Comparison of ENCODE assay signal across 1 fruit fly cellular context in the genomic region with DNA sequence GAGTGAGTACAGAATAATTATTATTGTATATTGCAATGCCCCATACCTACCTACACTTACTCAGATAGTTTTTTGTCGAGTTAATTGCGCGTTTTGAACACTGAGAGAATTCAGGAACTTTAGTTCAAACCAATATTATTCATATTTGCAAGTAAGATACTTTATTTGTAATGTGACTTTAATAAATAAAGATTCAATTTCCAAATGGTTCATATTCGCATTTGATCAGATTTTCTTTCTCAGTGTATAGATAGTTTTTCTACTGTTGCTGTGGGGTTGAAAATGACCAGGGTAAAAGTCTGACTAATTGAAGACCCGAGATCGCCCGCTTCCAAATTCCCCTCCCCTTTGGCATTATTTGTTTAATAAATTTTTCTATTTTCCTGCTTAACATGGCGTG.
TF ChIP-seq lines count a peak whose summit lies in the region.

No protein-coding gene starts in this region.

TF ChIP-seq in whole organism, embryonic, 481 proteins besides CTCF, POLR2A, EP300 and RAD21 (continued from another document and continues in another):
- no peak for TF ChIP-seq Gsc (GFP tag; IDR thresholded peaks at IDR 0.05; lab: Robert Waterston, UW)
- TF ChIP-seq az2 (GFP tag; optimal IDR thresholded peaks at IDR 0.05; lab: Kevin White, UChicago), result peak; percentile 3
- no peak for TF ChIP-seq CG7745 (tag; optimal IDR thresholded peaks at IDR 0.05; lab: Kevin White, UChicago)
- no peak for TF ChIP-seq CG10321 (GFP tag; IDR thresholded peaks at IDR 0.05; lab: Robert Waterston, UW)
- TF ChIP-seq CG2678 (tag; optimal IDR thresholded peaks at IDR 0.05; lab: Kevin White, UChicago), result peak; percentile 10
- no peak for TF ChIP-seq Bteb2 (GFP tag; optimal IDR thresholded peaks at IDR 0.05; lab: Kevin White, UChicago)
- TF ChIP-seq wdn (GFP tag; IDR thresholded peaks at IDR 0.05; lab: Robert Waterston, UW), result no peak
- peak in 1 of 2 experiments; percentile 42 for TF ChIP-seq bsh (GFP tag; optimal IDR thresholded peaks at IDR 0.05; lab: Kevin White, UChicago)
- TF ChIP-seq row (GFP tag; IDR thresholded peaks at IDR 0.05; lab: Robert Waterston, UW), result peak; percentile 19; the same call in 1 of the 3 replicates
- no peak for TF ChIP-seq CG2120 (GFP tag; optimal IDR thresholded peaks at IDR 0.05; lab: Kevin White, UChicago)
- peak; percentile 25; the same call in 1 of the 2 replicates for TF ChIP-seq esg (GFP tag; conservative IDR thresholded peaks at IDR 0.05; lab: Robert Waterston, UW)
- TF ChIP-seq CG13894 (tag; optimal IDR thresholded peaks at IDR 0.05; lab: Kevin White, UChicago), result no peak
- TF ChIP-seq Spps (tag; optimal IDR thresholded peaks at IDR 0.05; lab: Kevin White, UChicago), result peak; percentile 12
- TF ChIP-seq amos (GFP tag; IDR thresholded peaks at IDR 0.05; lab: Robert Waterston, UW; ENCODE audit: partially characterized antibody), result no peak
- no peak for TF ChIP-seq danr (GFP tag; IDR thresholded peaks at IDR 0.05; lab: Robert Waterston, UW)
- TF ChIP-seq Taf1 (GFP tag; IDR thresholded peaks at IDR 0.05; lab: Robert Waterston, UW), result no peak
- TF ChIP-seq ato (GFP tag; IDR thresholded peaks at IDR 0.05; lab: Robert Waterston, UW; ENCODE audit: partially characterized antibody), result no peak
- TF ChIP-seq dati (GFP tag; IDR thresholded peaks at IDR 0.05; lab: Robert Waterston, UW), result no peak
- no peak for TF ChIP-seq CG12659 (GFP tag; optimal IDR thresholded peaks at IDR 0.05; lab: Kevin White, UChicago)
- TF ChIP-seq ap (GFP tag; IDR thresholded peaks at IDR 0.05; lab: Robert Waterston, UW), result no peak
- TF ChIP-seq CG16813 (GFP tag; IDR thresholded peaks at IDR 0.05; lab: Robert Waterston, UW; ENCODE audit: partially characterized antibody), result no peak
- no peak for TF ChIP-seq CG32767 (GFP tag; IDR thresholded peaks at IDR 0.05; lab: Robert Waterston, UW)
- no peak for TF ChIP-seq lmd (GFP tag; IDR thresholded peaks at IDR 0.05; lab: Robert Waterston, UW)
- no peak for TF ChIP-seq zfh1 (GFP tag; IDR thresholded peaks at IDR 0.05; lab: Robert Waterston, UW)
- TF ChIP-seq CG2129 (GFP tag; IDR thresholded peaks at IDR 0.05; lab: Robert Waterston, UW; ENCODE audit: partially characterized antibody), result no peak
- peak; percentile 16 for TF ChIP-seq lab (GFP tag; optimal IDR thresholded peaks at IDR 0.05; lab: Kevin White, UChicago)
- TF ChIP-seq Pdp1 (GFP tag; optimal IDR thresholded peaks at IDR 0.05; lab: Kevin White, UChicago), result peak; percentile 6 to 25
- TF ChIP-seq run (tag; optimal IDR thresholded peaks at IDR 0.05; lab: Kevin White, UChicago), result no peak
- no peak for TF ChIP-seq tll (GFP tag; optimal IDR thresholded peaks at IDR 0.05; lab: Kevin White, UChicago)
- TF ChIP-seq gsb-n (tag; optimal IDR thresholded peaks at IDR 0.05; lab: Kevin White, UChicago), result peak; percentile 6
- no peak for TF ChIP-seq da (GFP tag; optimal IDR thresholded peaks at IDR 0.05; lab: Kevin White, UChicago)
- TF ChIP-seq dysf (GFP tag; IDR thresholded peaks at IDR 0.05; lab: Robert Waterston, UW), result no peak
- no peak for TF ChIP-seq CG18599 (GFP tag; optimal IDR thresholded peaks at IDR 0.05; lab: Kevin White, UChicago)
- no peak for TF ChIP-seq HLH54F (GFP tag; optimal IDR thresholded peaks at IDR 0.05; lab: Kevin White, UChicago)
- no peak for TF ChIP-seq nerfin-2 (GFP tag; IDR thresholded peaks at IDR 0.05; lab: Robert Waterston, UW; ENCODE audit: partially characterized antibody)
- TF ChIP-seq CG3281 (GFP tag; optimal IDR thresholded peaks at IDR 0.05; lab: Kevin White, UChicago), result no peak
- TF ChIP-seq Eip74EF (GFP tag; optimal IDR thresholded peaks at IDR 0.05; lab: Kevin White, UChicago), result no peak
- TF ChIP-seq CG18619 (GFP tag; optimal IDR thresholded peaks at IDR 0.05; lab: Kevin White, UChicago), result no peak
- peak; percentile 55 for TF ChIP-seq gem (tag; optimal IDR thresholded peaks at IDR 0.05; lab: Kevin White, UChicago)
- TF ChIP-seq GATAe (GFP tag; conservative IDR thresholded peaks at IDR 0.05; lab: Robert Waterston, UW), result no peak
- no peak for TF ChIP-seq Hr51 (GFP tag; optimal IDR thresholded peaks at IDR 0.05; lab: Kevin White, UChicago)
- no peak for TF ChIP-seq tin (GFP tag; optimal IDR thresholded peaks at IDR 0.05; lab: Kevin White, UChicago)
- TF ChIP-seq Myb (GFP tag; optimal IDR thresholded peaks at IDR 0.05; lab: Kevin White, UChicago), result no peak
- no peak for TF ChIP-seq CG5245 (GFP tag; optimal IDR thresholded peaks at IDR 0.05; lab: Kevin White, UChicago)
- peak; percentile 61 for TF ChIP-seq CG2712 (tag; optimal IDR thresholded peaks at IDR 0.05; lab: Kevin White, UChicago)
- TF ChIP-seq Sry-β (GFP tag; optimal IDR thresholded peaks at IDR 0.05; lab: Kevin White, UChicago), result no peak
- TF ChIP-seq Sox102F (GFP tag; optimal IDR thresholded peaks at IDR 0.05; lab: Kevin White, UChicago), result peak; percentile 33
- peak; percentile 8 for TF ChIP-seq CG30431 (GFP tag; optimal IDR thresholded peaks at IDR 0.05; lab: Kevin White, UChicago)
- TF ChIP-seq CkIIα-i1 (GFP tag; IDR thresholded peaks at IDR 0.05; lab: Robert Waterston, UW), result no peak
- no peak for TF ChIP-seq Mes4 (GFP tag; optimal IDR thresholded peaks at IDR 0.05; lab: Kevin White, UChicago)
- TF ChIP-seq CG13296 (GFP tag; optimal IDR thresholded peaks at IDR 0.05; lab: Kevin White, UChicago), result no peak
- TF ChIP-seq CG6272 (GFP tag; IDR thresholded peaks at IDR 0.05; lab: Robert Waterston, UW), result no peak
- no peak for TF ChIP-seq sd (tag; optimal IDR thresholded peaks at IDR 0.05; lab: Kevin White, UChicago)
- TF ChIP-seq Doc3 (GFP tag; IDR thresholded peaks at IDR 0.05; lab: Robert Waterston, UW; ENCODE audit: partially characterized antibody), result no peak
- TF ChIP-seq pzg (GFP tag; optimal IDR thresholded peaks at IDR 0.05; lab: Kevin White, UChicago), result no peak
- peak; percentile 23 for TF ChIP-seq nmo (GFP tag; optimal IDR thresholded peaks at IDR 0.05; lab: Kevin White, UChicago)
- TF ChIP-seq CG6254 (GFP tag; optimal IDR thresholded peaks at IDR 0.05; lab: Kevin White, UChicago), result no peak
- TF ChIP-seq zen (tag; optimal IDR thresholded peaks at IDR 0.05; lab: Kevin White, UChicago), result peak; percentile 80
- TF ChIP-seq ranshi (GFP tag; IDR thresholded peaks at IDR 0.05; lab: Robert Waterston, UW), result no peak
- no peak for TF ChIP-seq sqz (GFP tag; optimal IDR thresholded peaks at IDR 0.05; lab: Kevin White, UChicago)
- TF ChIP-seq lbe (GFP tag; optimal IDR thresholded peaks at IDR 0.05; lab: Kevin White, UChicago), result no peak
- no peak for TF ChIP-seq CG1024 (GFP tag; IDR thresholded peaks at IDR 0.05; lab: Robert Waterston, UW)
- TF ChIP-seq dmrt11E (tag; optimal IDR thresholded peaks at IDR 0.05; lab: Kevin White, UChicago), result peak; percentile 59
- no peak for TF ChIP-seq tna (GFP tag; IDR thresholded peaks at IDR 0.05; lab: Robert Waterston, UW; ENCODE audit: partially characterized antibody)
- TF ChIP-seq her (GFP tag; optimal IDR thresholded peaks at IDR 0.05; lab: Kevin White, UChicago), result no peak
- TF ChIP-seq CG7786 (GFP tag; optimal IDR thresholded peaks at IDR 0.05; lab: Kevin White, UChicago), result no peak
- TF ChIP-seq scrt (GFP tag; optimal IDR thresholded peaks at IDR 0.05; lab: Kevin White, UChicago), result no peak
- no peak for TF ChIP-seq CG10431 (GFP tag; optimal IDR thresholded peaks at IDR 0.05; lab: Kevin White, UChicago)
- no peak for TF ChIP-seq Neu2 (GFP tag; optimal IDR thresholded peaks at IDR 0.05; lab: Kevin White, UChicago; ENCODE audit: borderline replicate concordance)
- no peak; the same call in 1 of the 2 replicates for TF ChIP-seq CG10366 (GFP tag; IDR thresholded peaks at IDR 0.05; lab: Robert Waterston, UW)
- no peak for TF ChIP-seq CG10543 (GFP tag; optimal IDR thresholded peaks at IDR 0.05; lab: Kevin White, UChicago)
- peak; percentile 44; the same call in 1 of the 2 replicates for TF ChIP-seq CG31441 (GFP tag; IDR thresholded peaks at IDR 0.05; lab: Robert Waterston, UW)
- TF ChIP-seq twi (tag; optimal IDR thresholded peaks at IDR 0.05; lab: Kevin White, UChicago), result no peak
- TF ChIP-seq chif (GFP tag; optimal IDR thresholded peaks at IDR 0.05; lab: Kevin White, UChicago), result peak; percentile 4 to 18
- peak; percentile 11 for TF ChIP-seq CG12744 (GFP tag; optimal IDR thresholded peaks at IDR 0.05; lab: Kevin White, UChicago)
- TF ChIP-seq stc (GFP tag; IDR thresholded peaks at IDR 0.05; lab: Robert Waterston, UW), result no peak
- TF ChIP-seq CG17359 (tag; optimal IDR thresholded peaks at IDR 0.05; lab: Kevin White, UChicago), result no peak
- TF ChIP-seq fd64A (GFP tag; optimal IDR thresholded peaks at IDR 0.05; lab: Kevin White, UChicago), result no peak
- TF ChIP-seq CG17802 (tag; optimal IDR thresholded peaks at IDR 0.05; lab: Kevin White, UChicago), result no peak
- TF ChIP-seq Hmr (GFP tag; optimal IDR thresholded peaks at IDR 0.05; lab: Kevin White, UChicago), result no peak
- no peak for TF ChIP-seq Atf6 (GFP tag; IDR thresholded peaks at IDR 0.05; lab: Robert Waterston, UW)
- peak; percentile 17 for TF ChIP-seq Chrac-16 (GFP tag; optimal IDR thresholded peaks at IDR 0.05; lab: Kevin White, UChicago)
- peak; percentile 13 for TF ChIP-seq CG7271 (tag; optimal IDR thresholded peaks at IDR 0.05; lab: Kevin White, UChicago)
- TF ChIP-seq CG10462 (GFP tag; optimal IDR thresholded peaks at IDR 0.05; lab: Kevin White, UChicago), result no peak
- TF ChIP-seq Trl (optimal IDR thresholded peaks at IDR 0.05; lab: Kevin White, UChicago), result no peak
- TF ChIP-seq Trl (GFP tag; optimal IDR thresholded peaks at IDR 0.05; lab: Kevin White, UChicago), result no peak
- peak; percentile 33 for TF ChIP-seq CG4820 (GFP tag; optimal IDR thresholded peaks at IDR 0.05; lab: Kevin White, UChicago)
- TF ChIP-seq stwl (tag; optimal IDR thresholded peaks at IDR 0.05; lab: Kevin White, UChicago), result no peak
- peak; percentile 5 for TF ChIP-seq lilli (GFP tag; optimal IDR thresholded peaks at IDR 0.05; lab: Kevin White, UChicago)
- no peak for TF ChIP-seq CG17385 (GFP tag; optimal IDR thresholded peaks at IDR 0.05; lab: Kevin White, UChicago)
- TF ChIP-seq CG4730 (GFP tag; IDR thresholded peaks at IDR 0.05; lab: Robert Waterston, UW), result no peak
- TF ChIP-seq CG18011 (GFP tag; optimal IDR thresholded peaks at IDR 0.05; lab: Kevin White, UChicago), result no peak
- TF ChIP-seq CG8924 (tag; optimal IDR thresholded peaks at IDR 0.05; lab: Kevin White, UChicago), result peak; percentile 35
- TF ChIP-seq CG16863 (GFP tag; optimal IDR thresholded peaks at IDR 0.05; lab: Kevin White, UChicago), result no peak
- TF ChIP-seq emc (GFP tag; optimal IDR thresholded peaks at IDR 0.05; lab: Kevin White, UChicago), result no peak
- no peak for TF ChIP-seq zen2 (GFP tag; IDR thresholded peaks at IDR 0.05; lab: Robert Waterston, UW; ENCODE audit: partially characterized antibody)
- TF ChIP-seq phol (tag; optimal IDR thresholded peaks at IDR 0.05; lab: Kevin White, UChicago), result peak; percentile 29
- TF ChIP-seq mld (GFP tag; IDR thresholded peaks at IDR 0.05; lab: Robert Waterston, UW; ENCODE audit: partially characterized antibody), result no peak
- no peak for TF ChIP-seq jumu (GFP tag; optimal IDR thresholded peaks at IDR 0.05; lab: Kevin White, UChicago)
- peak; percentile 47 for TF ChIP-seq fd102C (GFP tag; optimal IDR thresholded peaks at IDR 0.05; lab: Kevin White, UChicago)
- TF ChIP-seq H2.0 (GFP tag; IDR thresholded peaks at IDR 0.05; lab: Robert Waterston, UW), result no peak
- no peak for TF ChIP-seq CG11723 (GFP tag; optimal IDR thresholded peaks at IDR 0.05; lab: Kevin White, UChicago)
- no peak for TF ChIP-seq trh (GFP tag; optimal IDR thresholded peaks at IDR 0.05; lab: Kevin White, UChicago)
- TF ChIP-seq ro (GFP tag; IDR thresholded peaks at IDR 0.05; lab: Robert Waterston, UW), result no peak
- no peak for TF ChIP-seq CG18764 (GFP tag; optimal IDR thresholded peaks at IDR 0.05; lab: Kevin White, UChicago)
- no peak for TF ChIP-seq CG31388 (GFP tag; optimal IDR thresholded peaks at IDR 0.05; lab: Kevin White, UChicago)
- 0 out of 3 replicates have a peak, but pooled peaks have one; percentile 16 for TF ChIP-seq ase (GFP tag; IDR thresholded peaks at IDR 0.05; lab: Robert Waterston, UW)
- no peak for TF ChIP-seq Elba2 (GFP tag; optimal IDR thresholded peaks at IDR 0.05; lab: Kevin White, UChicago)
- no peak for TF ChIP-seq vfl (GFP tag; optimal IDR thresholded peaks at IDR 0.05; lab: Kevin White, UChicago)
- peak; percentile 31 for TF ChIP-seq CG7839 (tag; optimal IDR thresholded peaks at IDR 0.05; lab: Kevin White, UChicago)
- peak in 1 of 3 experiments; percentile 32 for TF ChIP-seq lola (GFP tag; optimal IDR thresholded peaks at IDR 0.05; lab: Kevin White, UChicago)
- TF ChIP-seq jing (GFP tag; optimal IDR thresholded peaks at IDR 0.05; lab: Kevin White, UChicago), result no peak
- TF ChIP-seq cato (GFP tag; optimal IDR thresholded peaks at IDR 0.05; lab: Kevin White, UChicago; ENCODE audit: borderline replicate concordance), result no peak
- peak; percentile 10 for TF ChIP-seq pum (GFP tag; optimal IDR thresholded peaks at IDR 0.05; lab: Kevin White, UChicago)
- TF ChIP-seq Hr39 (optimal IDR thresholded peaks at IDR 0.05; lab: Kevin White, UChicago), result no peak
- TF ChIP-seq H15 (GFP tag; IDR thresholded peaks at IDR 0.05; lab: Robert Waterston, UW), result no peak
- no peak for TF ChIP-seq sob (GFP tag; IDR thresholded peaks at IDR 0.05; lab: Robert Waterston, UW)
- no peak for TF ChIP-seq CG6175 (GFP tag; IDR thresholded peaks at IDR 0.05; lab: Robert Waterston, UW)
- peak; percentile 21 for TF ChIP-seq PHDP (tag; optimal IDR thresholded peaks at IDR 0.05; lab: Kevin White, UChicago)
- TF ChIP-seq D19B (GFP tag; optimal IDR thresholded peaks at IDR 0.05; lab: Kevin White, UChicago), result no peak
- TF ChIP-seq Blimp-1 (GFP tag; optimal IDR thresholded peaks at IDR 0.05; lab: Kevin White, UChicago), result peak; percentile 31
- TF ChIP-seq vnd (GFP tag; IDR thresholded peaks at IDR 0.05; lab: Robert Waterston, UW; ENCODE audit: partially characterized antibody), result no peak
- TF ChIP-seq Hey (tag; optimal IDR thresholded peaks at IDR 0.05; lab: Kevin White, UChicago), result no peak
- no peak for TF ChIP-seq Dbx (GFP tag; IDR thresholded peaks at IDR 0.05; lab: Robert Waterston, UW)
- TF ChIP-seq fru (optimal IDR thresholded peaks at IDR 0.05; lab: Kevin White, UChicago), result no peak
- TF ChIP-seq Dp (GFP tag; optimal IDR thresholded peaks at IDR 0.05; lab: Kevin White, UChicago), result no peak
- no peak for TF ChIP-seq Nf-YA (GFP tag; IDR thresholded peaks at IDR 0.05; lab: Robert Waterston, UW)
- TF ChIP-seq gce (GFP tag; IDR thresholded peaks at IDR 0.05; lab: Robert Waterston, UW), result no peak
- TF ChIP-seq ara (GFP tag; IDR thresholded peaks at IDR 0.05; lab: Robert Waterston, UW), result no peak
- TF ChIP-seq corto (GFP tag; optimal IDR thresholded peaks at IDR 0.05; lab: Kevin White, UChicago), result no peak
- TF ChIP-seq Dfd (GFP tag; optimal IDR thresholded peaks at IDR 0.05; lab: Kevin White, UChicago), result no peak
